Worm (Caenorhabditis elegans) whole organism, L1 larva: ENCODE results near the gene decr-1.1.

Experiments used
- ama-1 ChIP-seq: fragments of 150-350 bp; optimal IDR thresholded peaks from 2 replicates; lab custom pipeline; 2014
- blmp-1 ChIP-seq: fragments of 150-350 bp; optimal IDR thresholded peaks from 2 replicates; lab custom pipeline; 2014; ENCODE audit warnings: missing biosample characterization, missing genetic modification characterization
- ceh-8 ChIP-seq: fragments of 200-800 bp; sonication (Bioruptor generic); optimal IDR thresholded peaks from 2 replicates; lab custom pipeline; 2018; ENCODE audit warnings: mild to moderate bottlenecking, missing genetic modification characterization, moderate library complexity, missing compliant biosample characterization
- elt-3 ChIP-seq, 6 experiments: fragments of 150-350 bp in 1 of 6; sonication (generic microtip); optimal IDR thresholded peaks; 2 replicates each; lab custom pipeline; 2017 to 2018; ENCODE audit warnings: missing biosample characterization in 6 of 6, missing genetic modification characterization in 6 of 6, inconsistent platforms in 1 of 6
- jun-1 ChIP-seq: fragments of 150-350 bp; optimal IDR thresholded peaks from 2 replicates; lab custom pipeline; 2014; ENCODE audit warnings: missing biosample characterization, missing genetic modification reagents, missing genetic modification characterization

DNA sequence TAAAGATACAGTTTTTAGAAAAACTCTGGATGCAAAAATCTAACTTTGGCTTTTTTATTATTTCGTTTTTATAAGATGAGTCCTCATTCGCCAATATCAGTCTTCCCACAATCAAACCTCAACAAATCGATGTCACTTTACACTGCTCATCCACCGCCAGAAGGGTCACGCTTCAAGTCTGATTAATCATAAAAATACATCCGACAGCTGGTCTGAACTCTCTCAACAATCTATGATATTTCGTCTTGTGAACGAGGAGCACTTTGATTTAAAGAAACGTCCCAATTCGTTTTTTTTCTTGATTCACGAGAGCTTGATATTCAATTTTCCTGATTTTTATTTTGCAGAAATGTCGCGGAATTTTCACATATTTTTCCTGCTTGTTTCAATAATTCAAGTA, 45.7 kb downstream of the decr-1.1 start, which contains the start of gene nrf-5:
- TF ChIP-seq jun-1 (tag; lab: Kevin White, UChicago) (no peak), ama-1 (no peak), elt-3 (tag; optimal IDR thresholded peaks at IDR 0.05; lab: Kevin White, UChicago) (no peak), blmp-1 (no peak), ceh-8 (no peak)
